Worm (Caenorhabditis elegans): ENCODE measurements around the gene C12D8.13.

DNA sequence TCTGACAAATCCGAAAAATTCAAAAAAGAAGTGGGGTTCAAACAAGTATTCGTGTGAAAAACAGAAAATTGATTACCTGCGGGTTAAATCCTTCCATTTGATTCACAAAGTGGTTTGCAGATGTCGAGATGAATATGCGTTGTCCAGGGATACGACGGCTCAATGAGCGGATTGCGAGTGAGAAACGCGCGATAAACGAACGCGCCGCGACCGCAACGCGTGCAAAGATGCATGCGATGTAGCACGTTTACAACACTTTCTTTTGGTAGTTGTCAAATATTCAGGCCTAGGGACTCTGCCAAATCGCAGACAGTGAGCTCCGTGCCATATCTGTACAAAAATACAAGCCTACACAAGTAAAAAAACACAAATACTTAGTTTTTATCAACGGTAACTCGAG lies 18.2 kb upstream of the C12D8.13 start, which contains the start of gene fubl-1:
- TF ChIP-seq med-1 (GFP tag; optimal IDR thresholded peaks at IDR 0.05; ENCODE audit: insufficient read depth) (no peak), ztf-23 (GFP tag; IDR thresholded peaks at IDR 0.05) (no peak), cog-1 (tag; optimal IDR thresholded peaks at IDR 0.05) (no peak), flt-1 (GFP tag; IDR thresholded peaks at IDR 0.05) (no peak), ref-1 (GFP tag; conservative IDR thresholded peaks at IDR 0.05) (no peak), tab-1 (GFP tag; IDR thresholded peaks at IDR 0.05) (0 out of 2 replicates have a peak, but pooled peaks have one; percentile 46), T22C8.4 (GFP tag; IDR thresholded peaks at IDR 0.05) (no peak), klf-2 (GFP tag; conservative IDR thresholded peaks at IDR 0.05) (no peak), ztf-29 (GFP tag; IDR thresholded peaks at IDR 0.05) (no peak)
